Worm (Caenorhabditis elegans): ENCODE data around the gene unc-5.
"Not testable (repeated sequence)": the region's sequence is repeated elsewhere in the genome, so short reads cannot be mapped to it uniquely, and the experiment has no call there.

unc-5 gene

ce11 chrIV:5476468-5476867 is 51.7 kb downstream of the unc-5 start, which contains the start of gene T11F8.4:
Gene T11F8.4 (minus strand): TSS chrIV:5476568.
- TF ChIP-seq Y22D7AL.16 (tag; optimal IDR thresholded peaks at IDR 0.05): no peak

- TF ChIP-seq ceh-45 (GFP tag; IDR thresholded peaks at IDR 0.05) (no peak), tbx-7 (tag; optimal IDR thresholded peaks at IDR 0.05) (no peak), unc-55 (GFP tag; optimal IDR thresholded peaks at IDR 0.05) (no peak), ceh-34 (tag; optimal IDR thresholded peaks at IDR 0.05) (no peak), ceh-22 (tag; optimal IDR thresholded peaks at IDR 0.05) (no peak)
These were observed 55.0 kb downstream of the unc-5 start for ce11 chrIV:5473098-5473497.

- no peak for TF ChIP-seq F13H6.1 (tag; optimal IDR thresholded peaks at IDR 0.05)
- no peak for TF ChIP-seq ceh-30 (tag; optimal IDR thresholded peaks at IDR 0.05)
- no peak for TF ChIP-seq ceh-45 (GFP tag; IDR thresholded peaks at IDR 0.05)
- TF ChIP-seq pros-1 (tag; optimal IDR thresholded peaks at IDR 0.05): no peak
- no peak for TF ChIP-seq odd-2 (tag; optimal IDR thresholded peaks at IDR 0.05)
- no peak for TF ChIP-seq ahr-1 (tag; optimal IDR thresholded peaks at IDR 0.05)
- no peak for TF ChIP-seq ceh-22 (tag; optimal IDR thresholded peaks at IDR 0.05)
- TF ChIP-seq T23F11.4 (GFP tag; optimal IDR thresholded peaks at IDR 0.05): no peak
- no peak for TF ChIP-seq npax-4 (tag; optimal IDR thresholded peaks at IDR 0.05)
- no peak for TF ChIP-seq madf-2 (tag; optimal IDR thresholded peaks at IDR 0.05)
- no peak for TF ChIP-seq ztf-16 (tag; optimal IDR thresholded peaks at IDR 0.05)
These were observed 58.4 kb downstream of the unc-5 start, which contains the start of gene rme-2 for ce11 chrIV:5469739-5470138. Gene rme-2 (plus strand): TSS chrIV:5470026.

ce11 chrIV:5464403-5464802 is 63.7 kb downstream of the unc-5 start, which contains the start of gene Y52D5A.2:
Gene Y52D5A.2 (minus strand): TSS chrIV:5464503.
- not testable (repeated sequence) for TF ChIP-seq K09A11.1 (tag; optimal IDR thresholded peaks at IDR 0.05; ENCODE audit: insufficient read depth); F13H6.1 (tag; optimal IDR thresholded peaks at IDR 0.05); ceh-18 (tag; optimal IDR thresholded peaks at IDR 0.05)

- no peak for TF ChIP-seq pag-3 (tag; optimal IDR thresholded peaks at IDR 0.05; ENCODE audit: borderline replicate concordance)
- TF ChIP-seq sox-4 (tag; optimal IDR thresholded peaks at IDR 0.05): no peak
- TF ChIP-seq sdc-2 (tag; optimal IDR thresholded peaks at IDR 0.05): no peak
- TF ChIP-seq unc-55 (GFP tag; optimal IDR thresholded peaks at IDR 0.05): no peak
- TF ChIP-seq hlh-8 (tag; optimal IDR thresholded peaks at IDR 0.05): no peak
- TF ChIP-seq nhr-11 (tag; optimal IDR thresholded peaks at IDR 0.05): no peak
- TF ChIP-seq che-1 (tag; optimal IDR thresholded peaks at IDR 0.05): no peak
- no peak for TF ChIP-seq ttx-3 (tag; optimal IDR thresholded peaks at IDR 0.05)
- no peak for TF ChIP-seq zip-5 (tag; optimal IDR thresholded peaks at IDR 0.05)
- TF ChIP-seq tbx-2 (tag; optimal IDR thresholded peaks at IDR 0.05): no peak
These were observed 65.3 kb downstream of the unc-5 start for ce11 chrIV:5462820-5463219.

ce11 chrIV:5455999-5456398 is 72.1 kb downstream of the unc-5 start, which contains the start of gene Y4C6A.3:
Gene Y4C6A.3 (minus strand): TSS chrIV:5456099.
- not testable (repeated sequence) for TF ChIP-seq fax-1, ceh-30, tbx-2 (tag; optimal IDR thresholded peaks at IDR 0.05)

ce11 chrIV:5452667-5453066 is 75.5 kb downstream of the unc-5 start, which contains the start of gene Y4C6A.4:
Gene Y4C6A.4 (plus strand): TSS chrIV:5452967.
- TF ChIP-seq ceh-45 (GFP tag; IDR thresholded peaks at IDR 0.05): no peak
- no peak for TF ChIP-seq ahr-1 (tag; optimal IDR thresholded peaks at IDR 0.05)
- no peak for TF ChIP-seq nfya-1 (tag; optimal IDR thresholded peaks at IDR 0.05)
- no peak for TF ChIP-seq ceh-48 (tag; optimal IDR thresholded peaks at IDR 0.05)

All from whole organism, late embryonic.